Worm (Caenorhabditis elegans) whole organism, L1 larva: ENCODE data around the gene T20D3.5.
"Not testable (repeated sequence)": the region's sequence is repeated elsewhere in the genome, so short reads cannot be mapped to it uniquely, and the experiment has no call there.

Source experiments
- elt-3 ChIP-seq, 6 experiments: fragments of 150-350 bp in 1 of 6; sonication (generic microtip); optimal IDR thresholded peaks; 2 replicates each; lab custom pipeline; 2017 to 2018; ENCODE audit warnings: missing biosample characterization in 6 of 6, missing genetic modification characterization in 6 of 6, inconsistent platforms in 1 of 6
- fkh-10 ChIP-seq: sonication (generic microtip); optimal IDR thresholded peaks from 2 replicates; lab custom pipeline; 2017; ENCODE audit warnings: missing biosample characterization, missing genetic modification reagents, missing genetic modification characterization
- lin-15B ChIP-seq: fragments of 150-350 bp; sonication (generic microtip); optimal IDR thresholded peaks from 3 replicates; lab custom pipeline; 2014; ENCODE audit warnings: missing biosample characterization, missing genetic modification characterization
- nhr-28 ChIP-seq: fragments of 150-350 bp; optimal IDR thresholded peaks from 2 replicates; lab custom pipeline; 2014; ENCODE audit warnings: missing biosample characterization, missing genetic modification characterization
- nhr-77 ChIP-seq: fragments of 150-350 bp; optimal IDR thresholded peaks from 2 replicates; lab custom pipeline; 2014; ENCODE audit warnings: missing biosample characterization, missing genetic modification characterization
- nhr-90 ChIP-seq: sonication (generic microtip); optimal IDR thresholded peaks from 2 replicates; lab custom pipeline; 2016; ENCODE audit warnings: mild to moderate bottlenecking, missing genetic modification characterization, missing compliant biosample characterization; ENCODE audit not compliant: poor library complexity
- unc-62 ChIP-seq: fragments of 150-350 bp; optimal IDR thresholded peaks from 2 replicates; lab custom pipeline; 2014; ENCODE audit warnings: missing biosample characterization, missing genetic modification reagents, missing genetic modification characterization
- zag-1 ChIP-seq: fragments of 150-350 bp; optimal IDR thresholded peaks from 2 replicates; lab custom pipeline; 2014; ENCODE audit warnings: missing biosample characterization, missing genetic modification characterization

- not testable (repeated sequence) for TF ChIP-seq unc-62 (GFP tag; lab: Kevin White, UChicago); elt-3 (tag; optimal IDR thresholded peaks at IDR 0.05; lab: Kevin White, UChicago); zag-1; nhr-77; fkh-10 (GFP tag; lab: Kevin White, UChicago); lin-15B (tag; lab: Kevin White, UChicago); nhr-28 (tag; lab: Kevin White, UChicago); nhr-90 (tag; lab: Kevin White, UChicago)
Observed at ce11 chrIV:9312827-9313226, 24.0 kb upstream of the T20D3.5 start, which contains the start of gene F49C12.7.
